Fruit fly (Drosophila melanogaster) whole organism, pupa: ENCODE measurements around the gene CG10513.

ENCODE experiments used
- CG10348 ChIP-seq: fragments of 200-800 bp; sonication (Bioruptor generic); IDR thresholded peaks from 2 replicates; pipeline ENCODE4 v1.3.6; 2022; ENCODE audit warnings: missing biosample characterization, missing genetic modification characterization
- CG12605 ChIP-seq: fragments of 200-800 bp; sonication (Bioruptor generic); IDR thresholded peaks from 2 replicates; pipeline ENCODE4 v1.3.6; 2022; ENCODE audit warnings: missing biosample characterization, missing genetic modification characterization
- CG13204 ChIP-seq: fragments of 200-800 bp; sonication (Bioruptor generic); optimal IDR thresholded peaks from 2 replicates; lab custom pipeline; 2018; ENCODE audit warnings: missing biosample characterization, mild to moderate bottlenecking, missing genetic modification characterization, moderate library complexity
- CG14655 ChIP-seq: fragments of 200-800 bp; sonication (Bioruptor generic); optimal IDR thresholded peaks from 3 replicates; lab custom pipeline; 2017; ENCODE audit warnings: mild to moderate bottlenecking, missing biosample characterization, missing genetic modification reagents, missing genetic modification characterization
- CG15710 ChIP-seq: fragments of 200-800 bp; sonication (Bioruptor generic); optimal IDR thresholded peaks from 2 replicates; lab custom pipeline; 2018; ENCODE audit warnings: missing biosample characterization, mild to moderate bottlenecking, missing genetic modification characterization, moderate library complexity
- CG17806 ChIP-seq: fragments of 200-800 bp; sonication (Bioruptor generic); optimal IDR thresholded peaks from 2 replicates; lab custom pipeline; 2018; ENCODE audit warnings: missing biosample characterization, mild to moderate bottlenecking, missing genetic modification characterization, moderate library complexity
- CG32121 ChIP-seq: fragments of 200-800 bp; sonication (Bioruptor generic); IDR thresholded peaks from 2 replicates; pipeline ENCODE4 v1.3.6; 2022; ENCODE audit warnings: missing biosample characterization, missing genetic modification characterization
- CG34367 ChIP-seq: fragments of 200-800 bp; sonication (Bioruptor generic); optimal IDR thresholded peaks from 2 replicates; lab custom pipeline; 2018; ENCODE audit warnings: missing biosample characterization, mild to moderate bottlenecking, missing genetic modification characterization
- CG4496 ChIP-seq: fragments of 200-800 bp; sonication (Bioruptor generic); IDR thresholded peaks from 3 replicates; pipeline ENCODE4 v1.3.6; 2022; ENCODE audit warnings: missing biosample characterization, missing genetic modification characterization
- CG8159 ChIP-seq: fragments of 200-800 bp; sonication (Bioruptor generic); optimal IDR thresholded peaks from 3 replicates; lab custom pipeline; 2018; ENCODE audit warnings: missing biosample characterization, mild to moderate bottlenecking, missing genetic modification characterization, moderate library complexity
- CG8301 ChIP-seq: fragments of 200-800 bp; sonication (Bioruptor generic); optimal IDR thresholded peaks from 2 replicates; lab custom pipeline; 2018; ENCODE audit warnings: missing biosample characterization, mild to moderate bottlenecking, missing genetic modification characterization
- CG9948 ChIP-seq: fragments of 200-800 bp; sonication (Bioruptor generic); optimal IDR thresholded peaks from 2 replicates; lab custom pipeline; 2018; ENCODE audit warnings: missing biosample characterization, mild to moderate bottlenecking, missing genetic modification characterization, moderate library complexity
- D1 ChIP-seq: fragments of 200-800 bp; sonication (Bioruptor generic); optimal IDR thresholded peaks from 2 replicates; lab custom pipeline; 2018; ENCODE audit warnings: missing biosample characterization, mild to moderate bottlenecking, missing genetic modification characterization, moderate library complexity
- EcR ChIP-seq: fragments of 200-800 bp; sonication (Bioruptor generic); optimal IDR thresholded peaks from 3 replicates; lab custom pipeline; 2019; ENCODE audit warnings: missing biosample characterization, missing genetic modification characterization, mild to moderate bottlenecking, moderate library complexity, missing genetic modification reagents
- Ets98B ChIP-seq: fragments of 200-800 bp; sonication (Bioruptor generic); IDR thresholded peaks from 2 replicates; pipeline ENCODE4 v1.3.6; 2022; ENCODE audit warnings: missing biosample characterization, missing genetic modification characterization
- Pif1A ChIP-seq: fragments of 200-800 bp; sonication (Bioruptor generic); optimal IDR thresholded peaks from 3 replicates; lab custom pipeline; 2016; ENCODE audit warnings: missing biosample characterization, missing genetic modification characterization
- Pif1B ChIP-seq: fragments of 200-800 bp; sonication (Bioruptor generic); optimal IDR thresholded peaks from 3 replicates; lab custom pipeline; 2016; ENCODE audit warnings: missing biosample characterization, missing genetic modification characterization
- Snoo ChIP-seq: fragments of 200-800 bp; sonication (Bioruptor generic); optimal IDR thresholded peaks from 3 replicates; lab custom pipeline; 2017; ENCODE audit warnings: missing biosample characterization, mild to moderate bottlenecking, missing genetic modification characterization, inconsistent platforms
- fd96Ca ChIP-seq: fragments of 200-800 bp; sonication (Bioruptor generic); IDR thresholded peaks from 3 replicates; pipeline ENCODE4 v1.3.6; 2022; ENCODE audit warnings: missing biosample characterization, missing genetic modification characterization
- gl ChIP-seq: fragments of 200-800 bp; sonication (Bioruptor generic); optimal IDR thresholded peaks from 2 replicates; lab custom pipeline; 2018; ENCODE audit warnings: missing biosample characterization, mild to moderate bottlenecking, missing genetic modification characterization
- rn ChIP-seq: fragments of 200-800 bp; sonication (Bioruptor generic); IDR thresholded peaks from 2 replicates; pipeline ENCODE4 v1.3.6; 2022; ENCODE audit warnings: missing biosample characterization, missing genetic modification characterization

Gene CG10513

DNA sequence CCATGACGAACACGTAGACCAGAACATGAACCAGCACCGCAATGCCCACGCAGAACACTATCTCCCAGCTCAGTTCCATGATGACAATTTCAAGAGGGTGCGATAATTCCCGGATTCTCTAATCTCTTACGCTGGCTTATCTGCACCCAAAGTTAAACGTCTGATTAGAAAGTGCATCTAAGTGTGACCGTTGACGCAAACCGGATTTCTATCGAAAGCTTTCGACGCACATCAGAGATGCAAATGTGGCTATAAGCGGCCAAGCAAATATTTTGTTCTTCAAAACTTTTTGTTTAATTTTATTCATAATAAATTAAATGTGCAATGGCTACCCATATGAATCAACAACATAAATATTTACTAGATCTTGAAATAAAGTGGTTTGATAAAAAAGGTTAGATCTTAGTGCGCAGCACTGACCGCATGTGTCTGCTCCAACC is 14.7 kb downstream of the CG10513 start, which contains the start of the genes Kdsr and CG11858:
Gene Kdsr, minus strand, starts transcription at position 177 of the 440 bp plus-strand sequence.
Gene CG11858, plus strand, starts transcription at position 420 of the 440 bp plus-strand sequence.
- TF ChIP-seq rn (GFP tag; lab: Robert Waterston, UW) = no peak
- peak; percentile 64; the same call in 2 of the 3 replicates for TF ChIP-seq fd96Ca
- TF ChIP-seq CG10348 (GFP tag; lab: Robert Waterston, UW) = peak; percentile 46; the same call in 1 of the 2 replicates
- TF ChIP-seq CG12605 = no peak
- TF ChIP-seq CG8301 = no peak
- TF ChIP-seq CG15710 (tag; lab: Kevin White, UChicago) = peak; percentile 48
- TF ChIP-seq Pif1B (GFP tag; lab: Kevin White, UChicago) = no peak
- peak; percentile 62 for TF ChIP-seq Ets98B (GFP tag; lab: Robert Waterston, UW)
- peak; percentile 82 for TF ChIP-seq CG4496
- TF ChIP-seq CG13204 (GFP tag; lab: Kevin White, UChicago) = no peak
- peak; percentile 34 for TF ChIP-seq Snoo (tag; lab: Kevin White, UChicago)
- TF ChIP-seq CG32121 (GFP tag; lab: Robert Waterston, UW) = peak; percentile 75
- TF ChIP-seq gl (tag; lab: Kevin White, UChicago) = no peak
- TF ChIP-seq D1 (tag; lab: Kevin White, UChicago) = no peak
- no peak for TF ChIP-seq Pif1A (GFP tag; lab: Kevin White, UChicago)
- peak; percentile 53 for TF ChIP-seq CG17806
- no peak for TF ChIP-seq CG14655 (GFP tag; lab: Kevin White, UChicago)
- peak; percentile 81 for TF ChIP-seq EcR (GFP tag; lab: Kevin White, UChicago)
- TF ChIP-seq CG9948 (tag; lab: Kevin White, UChicago) = peak; percentile 49
- no peak for TF ChIP-seq CG8159
- TF ChIP-seq CG34367 (tag; lab: Kevin White, UChicago) = peak; percentile 39

dm6 chr3R:25260670-25261069 is 16.3 kb downstream of the CG10513 start:
- no peak for TF ChIP-seq Snoo (tag; lab: Kevin White, UChicago)
- no peak for TF ChIP-seq gl (tag; lab: Kevin White, UChicago)
- TF ChIP-seq EcR (GFP tag; lab: Kevin White, UChicago) = no peak
- no peak for TF ChIP-seq CG34367 (tag; lab: Kevin White, UChicago)
- no peak for TF ChIP-seq CG9948 (tag; lab: Kevin White, UChicago)
- no peak for TF ChIP-seq CG15710 (tag; lab: Kevin White, UChicago)
- TF ChIP-seq CG4496 = no peak
- TF ChIP-seq Pif1A (GFP tag; lab: Kevin White, UChicago) = no peak
- TF ChIP-seq rn (GFP tag; lab: Robert Waterston, UW) = no peak
- no peak for TF ChIP-seq CG8301
- no peak for TF ChIP-seq CG17806
- no peak for TF ChIP-seq CG32121 (GFP tag; lab: Robert Waterston, UW)
- TF ChIP-seq Pif1B (GFP tag; lab: Kevin White, UChicago) = no peak
- no peak for TF ChIP-seq CG10348 (GFP tag; lab: Robert Waterston, UW)

DNA sequence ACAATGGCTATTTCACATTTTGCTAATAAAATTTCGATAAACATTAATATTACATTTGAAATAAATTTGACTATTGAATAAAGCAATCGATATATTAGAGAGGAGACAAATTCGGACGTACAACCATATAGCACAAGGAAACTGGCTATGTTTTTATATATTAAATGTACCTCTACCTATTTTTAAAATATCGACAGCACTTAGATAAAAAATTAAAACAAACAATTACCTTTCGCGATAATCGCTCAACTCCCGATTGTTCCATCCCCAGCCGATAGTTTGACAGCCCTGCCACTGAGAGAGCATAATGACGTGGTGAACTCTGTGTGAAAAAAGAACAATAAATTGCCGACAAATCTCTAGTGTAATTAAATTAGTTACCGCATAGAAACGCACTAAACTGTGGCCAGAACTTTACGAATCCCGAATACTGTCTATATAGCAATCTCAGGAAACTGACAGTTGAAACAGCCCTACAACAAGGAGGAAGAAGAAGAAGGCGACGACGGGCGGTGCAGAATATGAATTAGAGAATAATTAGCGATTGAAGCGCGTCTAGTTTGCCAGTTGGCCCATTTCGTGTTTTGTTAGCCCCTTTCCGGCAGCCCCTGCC is 18.3 kb downstream of the CG10513 start, which contains the start of gene CG11857:
Gene CG11857, plus strand, starts transcription at position 271 of the 613 bp plus-strand sequence.
- peak; percentile 93 for TF ChIP-seq CG17806
- TF ChIP-seq rn (GFP tag; lab: Robert Waterston, UW) = peak; percentile 96
- peak; percentile 92 for TF ChIP-seq CG34367 (tag; lab: Kevin White, UChicago)
- peak; percentile 96 for TF ChIP-seq CG10348 (GFP tag; lab: Robert Waterston, UW)
- TF ChIP-seq Pif1B (GFP tag; lab: Kevin White, UChicago) = no peak
- TF ChIP-seq CG32121 (GFP tag; lab: Robert Waterston, UW) = peak; percentile 97
- TF ChIP-seq CG8301 = peak; percentile 92
- TF ChIP-seq Snoo (tag; lab: Kevin White, UChicago) = peak; percentile 95
- TF ChIP-seq CG9948 (tag; lab: Kevin White, UChicago) = peak; percentile 93
- peak; percentile 93 for TF ChIP-seq CG8159
- TF ChIP-seq fd96Ca = peak; percentile 98
- TF ChIP-seq CG14655 (GFP tag; lab: Kevin White, UChicago) = no peak
- no peak for TF ChIP-seq Pif1A (GFP tag; lab: Kevin White, UChicago)
- peak; percentile 98 for TF ChIP-seq CG4496
- TF ChIP-seq CG15710 (tag; lab: Kevin White, UChicago) = peak; percentile 96
- peak; percentile 55 for TF ChIP-seq EcR (GFP tag; lab: Kevin White, UChicago)
- peak; percentile 96 for TF ChIP-seq Ets98B (GFP tag; lab: Robert Waterston, UW)
- peak; percentile 86 for TF ChIP-seq gl (tag; lab: Kevin White, UChicago)
- no peak for TF ChIP-seq D1 (tag; lab: Kevin White, UChicago)
- no peak for TF ChIP-seq CG13204 (GFP tag; lab: Kevin White, UChicago)
- peak; percentile 93 for TF ChIP-seq CG12605

DNA sequence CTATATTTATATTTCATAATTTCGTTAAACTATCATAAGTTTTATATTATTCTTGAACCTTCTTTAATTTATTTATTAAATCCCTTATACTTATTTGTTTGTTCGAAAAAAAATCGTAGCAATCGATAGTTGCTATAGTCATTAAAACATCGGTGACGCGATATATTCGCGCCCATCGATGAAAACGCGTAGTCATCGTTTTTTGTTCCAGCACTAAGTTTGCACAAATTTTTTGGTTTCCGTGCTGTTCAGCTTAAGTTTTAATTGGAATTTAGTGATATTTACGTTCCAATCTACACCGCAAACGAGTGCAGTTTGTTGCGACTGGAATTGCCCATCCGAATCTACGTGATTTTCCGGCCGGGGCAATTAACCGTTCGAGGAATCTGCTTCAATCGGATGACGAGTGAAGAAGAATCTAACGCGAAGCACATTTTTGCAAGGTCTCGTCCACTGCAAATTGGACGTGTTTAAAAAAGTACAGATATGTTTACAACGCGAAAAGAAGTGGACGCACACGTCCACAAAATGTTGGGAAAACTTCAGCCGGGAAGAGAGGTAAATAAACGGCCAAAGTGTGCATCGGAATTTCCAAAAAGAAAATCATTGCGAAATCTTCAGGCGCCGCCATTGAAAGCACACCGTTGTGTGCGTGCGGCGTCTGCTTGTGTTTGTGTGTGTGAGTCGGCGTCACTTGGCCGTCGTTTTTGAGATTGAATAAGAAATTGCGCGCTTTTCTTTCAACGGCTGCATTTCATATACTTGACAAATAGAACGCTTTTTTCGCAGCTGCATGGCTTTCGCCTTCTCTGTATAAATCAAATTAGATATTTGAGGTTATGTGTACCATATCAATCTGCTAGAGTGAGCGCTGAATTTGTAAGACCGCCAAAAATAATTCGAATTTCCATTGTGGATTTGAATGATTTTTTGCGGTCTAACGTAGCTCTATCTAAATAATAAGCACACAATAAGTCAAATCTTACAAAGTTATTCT is 27.6 kb downstream of the CG10513 start, which contains the start of gene Nup358:
Gene Nup358, plus strand, starts transcription at position 204 of the 997 bp plus-strand sequence.
- TF ChIP-seq Snoo (tag; lab: Kevin White, UChicago) (no peak), CG34367 (tag; lab: Kevin White, UChicago) (no peak), CG4496 (no peak), rn (GFP tag; lab: Robert Waterston, UW) (no peak), CG32121 (GFP tag; lab: Robert Waterston, UW) (no peak), D1 (tag; lab: Kevin White, UChicago) (no peak), CG14655 (GFP tag; lab: Kevin White, UChicago) (no peak), Ets98B (GFP tag; lab: Robert Waterston, UW) (no peak), CG8301 (no peak), CG17806 (no peak), Pif1A (GFP tag; lab: Kevin White, UChicago) (no peak), CG9948 (tag; lab: Kevin White, UChicago) (no peak), CG8159 (no peak), fd96Ca (no peak), CG10348 (GFP tag; lab: Robert Waterston, UW) (no peak), CG13204 (GFP tag; lab: Kevin White, UChicago) (no peak), EcR (GFP tag; lab: Kevin White, UChicago) (no peak), Pif1B (GFP tag; lab: Kevin White, UChicago) (no peak), CG15710 (tag; lab: Kevin White, UChicago) (no peak), CG12605 (no peak)
